Worm (Caenorhabditis elegans): ENCODE measurements around the gene ZK470.2.

- TF ChIP-seq ces-1 (GFP tag; optimal IDR thresholded peaks at IDR 0.05) (no peak), elt-3 (tag; optimal IDR thresholded peaks at IDR 0.05) (no peak), snpc-4 (tag; optimal IDR thresholded peaks at IDR 0.05) (no peak), pha-4 (tag; optimal IDR thresholded peaks at IDR 0.05) (no peak), nhr-237 (tag; optimal IDR thresholded peaks at IDR 0.05) (no peak), ceh-43 (GFP tag; optimal IDR thresholded peaks at IDR 0.05) (no peak), elt-1 (tag; optimal IDR thresholded peaks at IDR 0.05; ENCODE audit: borderline replicate concordance, insufficient read depth) (no peak), cnd-1 (tag; optimal IDR thresholded peaks at IDR 0.05) (no peak), lsy-2 (tag; optimal IDR thresholded peaks at IDR 0.05) (no peak), drap-1 (GFP tag; optimal IDR thresholded peaks at IDR 0.05) (no peak), ceh-39 (tag; optimal IDR thresholded peaks at IDR 0.05) (no peak), blmp-1 (tag; optimal IDR thresholded peaks at IDR 0.05) (no peak)
These were observed 7.8 kb downstream of the ZK470.2 start for ce11 chrX:4142648-4143259.
